Worm (Caenorhabditis elegans) whole organism, late embryonic: Measurements from ENCODE around the gene paqr-1.

Experiments used
- Y22D7AL.16 ChIP-seq: sonication (generic microtip); optimal IDR thresholded peaks from 2 replicates; lab custom pipeline; 2016; ENCODE audit warnings: missing genetic modification characterization, missing compliant biosample characterization
- ceh-9 ChIP-seq: sonication (generic microtip); optimal IDR thresholded peaks from 2 replicates; lab custom pipeline; 2016; ENCODE audit warnings: mild to moderate bottlenecking, missing genetic modification characterization, inconsistent platforms, missing compliant biosample characterization
- hlh-8 ChIP-seq: sonication (generic microtip); optimal IDR thresholded peaks from 2 replicates; lab custom pipeline; 2016; ENCODE audit warnings: missing genotype, missing genetic modification characterization, missing compliant biosample characterization
- lin-11 ChIP-seq: fragments of 200-800 bp; sonication (Bioruptor generic); optimal IDR thresholded peaks from 2 replicates; lab custom pipeline; 2018; ENCODE audit warnings: mild to moderate bottlenecking, missing genetic modification characterization, missing compliant biosample characterization
- nhr-232 ChIP-seq: sonication (generic microtip); optimal IDR thresholded peaks from 2 replicates; lab custom pipeline; 2016; ENCODE audit warnings: missing genetic modification characterization, missing compliant biosample characterization
- pha-2 ChIP-seq: sonication (generic microtip); optimal IDR thresholded peaks from 2 replicates; lab custom pipeline; 2017; ENCODE audit warnings: mild to moderate bottlenecking, missing genetic modification characterization, missing compliant biosample characterization
- pha-4 ChIP-seq: fragments of 150-350 bp; optimal IDR thresholded peaks from 2 replicates; lab custom pipeline; 2018; ENCODE audit warnings: missing biosample characterization, missing genetic modification reagents, missing genetic modification characterization
- tbx-2 ChIP-seq: sonication (generic microtip); optimal IDR thresholded peaks from 2 replicates; lab custom pipeline; 2016; ENCODE audit warnings: missing genetic modification characterization, missing compliant biosample characterization
- unc-86 ChIP-seq: sonication (generic microtip); optimal IDR thresholded peaks from 2 replicates; lab custom pipeline; 2016; ENCODE audit warnings: missing genetic modification characterization, missing compliant biosample characterization

DNA sequence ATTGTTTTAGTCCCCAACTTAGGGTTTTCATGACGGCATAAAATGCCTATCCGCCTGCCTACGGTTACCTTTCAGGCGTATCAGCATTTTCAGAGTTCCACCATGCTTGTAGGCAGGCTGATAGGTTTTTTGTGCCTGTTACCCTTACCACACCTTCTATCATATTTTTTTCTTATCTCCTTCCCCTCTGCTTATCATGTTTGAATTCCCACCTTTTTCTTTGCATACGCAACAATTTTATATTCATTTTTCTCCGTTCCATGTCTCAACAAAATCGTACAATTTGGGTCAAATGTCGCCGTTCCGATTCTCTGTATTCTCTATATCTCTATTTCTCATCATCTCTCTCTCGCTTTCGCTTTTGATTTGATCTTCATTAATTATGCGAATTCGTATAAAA is 35.6 kb downstream of the paqr-1 start, which contains the start of gene C01G5.9:
- no peak for TF ChIP-seq pha-2
- TF ChIP-seq lin-11 (tag; lab: Kevin White, UChicago) = no peak
- TF ChIP-seq tbx-2 (tag; lab: Kevin White, UChicago) = no peak
- no peak for TF ChIP-seq nhr-232 (tag; lab: Kevin White, UChicago)
- no peak for TF ChIP-seq unc-86
- no peak for TF ChIP-seq pha-4 (tag; lab: Kevin White, UChicago)
- TF ChIP-seq Y22D7AL.16 = no peak
- no peak for TF ChIP-seq ceh-9 (tag; lab: Kevin White, UChicago)
- TF ChIP-seq hlh-8 (tag; lab: Kevin White, UChicago) = no peak
